Worm (Caenorhabditis elegans): Measurements from ENCODE around the gene evl-20.

DNA sequence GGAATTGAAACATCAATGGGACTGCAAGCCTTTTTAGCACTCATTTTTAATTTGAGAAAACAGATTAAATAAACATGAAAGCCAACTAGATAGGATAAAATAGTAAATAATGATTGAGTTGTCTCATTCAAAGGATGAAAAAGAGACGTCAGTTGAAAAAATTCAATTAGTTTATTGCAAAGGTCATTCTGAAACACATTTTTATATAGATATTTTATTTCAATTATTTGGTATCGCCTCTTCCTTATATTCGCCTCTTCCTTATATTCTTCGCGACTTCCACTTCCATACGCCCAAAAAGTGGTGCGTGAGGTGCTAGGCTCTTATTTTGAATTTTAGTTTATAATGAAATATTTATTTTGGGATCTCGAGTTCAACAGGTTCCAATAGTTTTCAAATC is 9.1 kb upstream of the evl-20 start, which contains the start of gene acp-4:
- TF ChIP-seq B0310.2 (tag; optimal IDR thresholded peaks at IDR 0.05): no peak
- TF ChIP-seq flt-1 (GFP tag; IDR thresholded peaks at IDR 0.05): no peak
- TF ChIP-seq ama-1 (optimal IDR thresholded peaks at IDR 0.05): no peak
- no peak for TF ChIP-seq hmg-4 (GFP tag; optimal IDR thresholded peaks at IDR 0.05)
- TF ChIP-seq pes-1 (GFP tag; IDR thresholded peaks at IDR 0.05): no peak
- TF ChIP-seq sea-1 (GFP tag; conservative IDR thresholded peaks at IDR 0.05): no peak
- TF ChIP-seq tra-4 (tag; optimal IDR thresholded peaks at IDR 0.05): no peak
- no peak for TF ChIP-seq ceh-13 (GFP tag; optimal IDR thresholded peaks at IDR 0.05)
- TF ChIP-seq scrt-1 (GFP tag; IDR thresholded peaks at IDR 0.05): no peak

Measured in whole organism, early embryonic.